Worm (Caenorhabditis elegans): ENCODE data around the gene best-1.
A peak's percentile ranks its signal among the peaks of the same experiment; 100 is the strongest.

Gene best-1

DNA sequence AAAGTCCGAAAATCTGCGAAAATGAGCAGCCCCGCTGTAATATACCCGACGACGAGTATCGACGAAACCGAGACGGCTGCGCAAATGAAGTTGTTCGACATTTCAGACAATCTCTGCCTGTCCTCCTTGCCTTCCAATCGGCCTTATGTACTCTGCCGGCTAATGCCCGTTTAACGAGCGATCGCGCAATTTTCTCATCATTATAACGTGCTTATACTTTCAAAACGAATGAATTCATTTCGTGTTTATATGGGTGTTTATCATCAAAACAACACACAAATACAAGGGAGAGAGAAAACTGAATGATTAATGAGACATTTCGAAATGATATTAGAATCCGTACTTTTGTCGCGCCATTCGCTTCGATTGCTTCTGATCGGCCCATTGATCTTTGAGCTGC lies 18.6 kb downstream of the best-1 start, which contains the start of gene col-132:
col-132 (minus strand) TSS at position 101 of the 400 bp plus-strand sequence.
- TF ChIP-seq klf-2 (GFP tag; conservative IDR thresholded peaks at IDR 0.05) (no peak), T22C8.4 (GFP tag; IDR thresholded peaks at IDR 0.05) (no peak), med-1 (GFP tag; optimal IDR thresholded peaks at IDR 0.05; ENCODE audit: insufficient read depth) (no peak), tab-1 (GFP tag; IDR thresholded peaks at IDR 0.05) (no peak), flt-1 (GFP tag; IDR thresholded peaks at IDR 0.05) (no peak), ztf-29 (GFP tag; IDR thresholded peaks at IDR 0.05) (no peak), ztf-23 (GFP tag; IDR thresholded peaks at IDR 0.05) (no peak), cog-1 (tag; optimal IDR thresholded peaks at IDR 0.05) (no peak), ref-1 (GFP tag; conservative IDR thresholded peaks at IDR 0.05) (no peak)

DNA sequence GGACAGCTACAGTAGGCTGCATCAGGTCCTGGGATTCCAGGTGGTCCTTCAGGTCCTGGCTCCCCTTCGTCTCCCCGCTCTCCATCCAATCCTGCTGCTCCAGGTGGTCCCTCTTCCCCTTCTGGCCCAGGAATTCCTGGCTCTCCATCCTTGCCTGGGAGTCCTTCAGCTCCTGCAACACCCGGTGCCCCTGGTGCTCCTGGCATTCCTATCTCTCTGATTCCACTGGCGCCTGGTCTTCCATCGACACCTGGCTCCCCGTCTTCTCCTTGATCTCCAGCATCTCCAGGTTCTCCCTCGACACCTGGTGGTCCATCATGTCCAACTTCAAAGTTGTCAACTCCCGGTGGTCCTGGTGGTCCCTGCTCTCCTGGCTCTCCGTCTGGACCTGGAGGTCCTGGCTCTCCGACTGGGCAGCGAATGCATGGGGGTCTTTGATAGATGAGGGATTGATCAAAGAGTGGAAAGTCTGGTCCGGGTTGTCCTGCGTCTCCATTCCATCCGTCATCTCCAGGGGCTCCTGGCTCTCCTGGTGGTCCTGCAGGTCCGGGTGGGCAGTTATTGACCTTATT lies 19.8 kb downstream of the best-1 start:
- TF ChIP-seq tab-1 (GFP tag; IDR thresholded peaks at IDR 0.05) = 0 out of 2 replicates have a peak, but pooled peaks have one; percentile 47
- no peak for TF ChIP-seq T22C8.4 (GFP tag; IDR thresholded peaks at IDR 0.05)

DNA sequence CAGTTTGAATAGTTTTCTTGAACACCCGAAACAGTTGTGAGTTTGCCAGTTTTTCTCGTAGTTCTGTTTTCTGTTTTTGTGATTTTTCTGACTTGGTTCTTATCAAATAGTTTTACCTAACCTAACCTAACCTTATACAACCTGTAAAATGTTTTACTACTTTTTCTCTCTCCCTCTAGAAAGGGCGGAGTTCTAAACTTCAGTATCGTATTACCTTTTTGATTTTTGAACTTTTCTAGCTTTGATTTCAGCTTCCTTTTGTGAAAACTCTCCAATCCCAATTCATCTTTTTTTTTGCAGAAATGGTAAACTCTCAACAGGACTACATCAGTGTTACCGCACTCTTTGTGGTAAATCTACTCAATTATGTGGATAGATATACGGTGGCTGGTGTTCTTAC lies 22.9 kb downstream of the best-1 start, which contains the start of gene spin-2:
spin-2 (plus strand) TSS at position 301 of the 400 bp plus-strand sequence.
- no peak for TF ChIP-seq klf-2 (GFP tag; conservative IDR thresholded peaks at IDR 0.05)
- no peak for TF ChIP-seq flt-1 (GFP tag; IDR thresholded peaks at IDR 0.05)
- TF ChIP-seq med-1 (GFP tag; optimal IDR thresholded peaks at IDR 0.05; ENCODE audit: insufficient read depth) = no peak
- no peak for TF ChIP-seq tab-1 (GFP tag; IDR thresholded peaks at IDR 0.05)

DNA sequence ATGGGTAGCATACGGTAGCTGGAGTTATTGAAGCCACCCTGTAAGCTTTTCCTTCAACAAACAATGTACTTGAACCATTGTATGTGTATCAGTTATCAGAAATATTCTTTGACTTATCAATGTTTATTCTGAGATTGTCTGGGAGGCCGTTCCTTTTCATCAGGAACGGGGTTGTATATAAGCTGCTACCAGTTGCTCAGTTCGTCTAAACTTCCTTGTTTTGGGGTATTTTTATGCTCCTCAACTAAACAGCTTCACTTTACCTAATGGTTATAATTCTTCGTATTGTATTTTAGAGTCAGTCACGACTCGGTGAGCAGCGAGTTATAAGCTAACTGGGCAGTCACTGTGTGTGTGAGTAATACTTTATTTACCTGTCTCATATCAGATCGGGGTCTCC lies 23.9 kb downstream of the best-1 start:
- TF ChIP-seq cog-1 (tag; optimal IDR thresholded peaks at IDR 0.05) (no peak), ztf-29 (GFP tag; IDR thresholded peaks at IDR 0.05) (no peak), T22C8.4 (GFP tag; IDR thresholded peaks at IDR 0.05) (no peak), ztf-23 (GFP tag; IDR thresholded peaks at IDR 0.05) (no peak), med-1 (GFP tag; optimal IDR thresholded peaks at IDR 0.05; ENCODE audit: insufficient read depth) (no peak), flt-1 (GFP tag; IDR thresholded peaks at IDR 0.05) (no peak), tab-1 (GFP tag; IDR thresholded peaks at IDR 0.05) (no peak), ref-1 (GFP tag; conservative IDR thresholded peaks at IDR 0.05) (no peak), klf-2 (GFP tag; conservative IDR thresholded peaks at IDR 0.05) (no peak)

DNA sequence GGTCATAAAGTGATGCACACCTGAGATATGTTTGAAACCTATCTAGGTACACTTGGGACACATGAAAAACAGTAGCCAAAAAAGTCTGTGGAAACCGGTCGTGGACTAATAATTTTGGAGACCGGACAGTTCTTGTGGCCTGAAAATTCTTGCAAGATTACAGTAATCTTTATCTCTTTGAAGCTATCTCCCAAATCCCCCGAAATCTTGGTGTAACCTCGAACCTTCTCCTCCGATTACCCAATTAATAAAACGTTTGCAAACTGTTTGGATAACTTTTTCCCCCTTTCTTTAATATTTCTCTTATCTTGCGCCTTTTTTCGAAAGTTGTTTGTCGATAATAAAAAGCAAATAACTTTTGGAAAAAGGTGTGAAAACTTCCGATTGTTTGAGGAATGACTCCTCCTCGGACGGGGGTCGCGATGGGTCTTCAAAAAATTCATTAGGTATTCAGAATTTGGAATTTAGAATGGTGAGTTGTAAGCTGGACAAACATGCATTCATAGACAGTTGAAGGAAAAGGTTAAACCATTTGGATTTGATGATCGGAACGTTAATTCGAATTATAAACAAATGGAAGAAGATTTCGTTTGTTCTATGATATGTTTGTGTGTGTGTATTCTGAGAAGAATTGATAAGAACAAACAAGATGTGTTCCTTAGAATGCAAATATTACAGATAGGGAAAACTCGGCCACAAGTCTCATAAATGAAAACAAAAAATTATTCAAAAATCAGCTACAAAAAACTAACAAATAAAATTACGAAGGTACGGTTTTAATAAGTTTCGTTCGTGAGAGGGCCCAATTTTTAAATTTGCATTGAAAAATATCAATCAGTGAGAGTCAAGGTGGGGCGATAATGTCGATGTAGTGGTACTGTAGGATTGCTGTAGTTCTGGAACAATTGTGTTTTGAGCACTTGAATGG lies 26.5 kb downstream of the best-1 start:
- TF ChIP-seq klf-2 (GFP tag; conservative IDR thresholded peaks at IDR 0.05) (no peak), ztf-29 (GFP tag; IDR thresholded peaks at IDR 0.05) (no peak), T22C8.4 (GFP tag; IDR thresholded peaks at IDR 0.05) (no peak), flt-1 (GFP tag; IDR thresholded peaks at IDR 0.05) (no peak), ztf-23 (GFP tag; IDR thresholded peaks at IDR 0.05) (no peak), tab-1 (GFP tag; IDR thresholded peaks at IDR 0.05) (no peak), med-1 (GFP tag; optimal IDR thresholded peaks at IDR 0.05; ENCODE audit: insufficient read depth) (no peak), ref-1 (GFP tag; conservative IDR thresholded peaks at IDR 0.05) (no peak), cog-1 (tag; optimal IDR thresholded peaks at IDR 0.05) (no peak)

DNA sequence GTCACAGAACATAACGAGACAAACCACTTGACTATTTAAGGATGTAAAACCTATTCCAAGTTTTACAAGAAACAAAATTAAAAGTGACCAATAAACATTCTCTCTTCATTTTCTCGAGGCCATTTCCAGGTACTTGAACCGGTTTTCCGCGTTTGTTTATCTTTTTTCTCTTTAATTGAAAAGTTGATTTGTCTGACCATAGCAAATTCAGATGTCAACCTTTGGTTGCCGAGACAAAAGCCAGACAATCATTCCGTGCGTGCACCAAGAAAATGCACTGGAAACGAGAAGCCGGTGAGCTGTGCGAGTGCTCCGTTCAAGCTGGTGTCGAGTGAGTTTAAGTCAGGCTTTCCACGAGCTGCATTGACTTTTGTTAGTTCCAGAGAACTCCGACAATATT lies 27.5 kb downstream of the best-1 start:
- TF ChIP-seq tab-1 (GFP tag; IDR thresholded peaks at IDR 0.05) = no peak
- no peak for TF ChIP-seq cog-1 (tag; optimal IDR thresholded peaks at IDR 0.05)
- no peak for TF ChIP-seq flt-1 (GFP tag; IDR thresholded peaks at IDR 0.05)

DNA sequence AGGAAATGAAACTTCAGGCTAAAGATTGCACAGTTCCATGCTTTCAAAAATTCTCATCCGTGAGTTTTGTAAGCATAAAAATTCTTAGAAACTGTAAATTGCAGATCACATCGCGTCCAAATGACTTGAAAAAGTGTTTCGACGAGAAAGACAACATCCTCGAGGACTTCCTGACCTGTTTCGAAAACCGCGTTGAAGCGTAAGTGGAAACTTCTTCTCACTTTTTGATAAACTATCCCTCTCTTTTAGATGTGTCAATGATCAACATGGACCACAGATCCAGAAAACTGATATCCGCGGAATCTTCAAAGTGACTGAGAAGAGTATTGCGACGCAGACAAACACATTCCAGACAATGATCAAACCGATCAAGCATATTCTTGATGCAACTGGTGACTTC lies 28.7 kb downstream of the best-1 start:
- TF ChIP-seq flt-1 (GFP tag; IDR thresholded peaks at IDR 0.05) (no peak), cog-1 (tag; optimal IDR thresholded peaks at IDR 0.05) (no peak), tab-1 (GFP tag; IDR thresholded peaks at IDR 0.05) (no peak), klf-2 (GFP tag; conservative IDR thresholded peaks at IDR 0.05) (no peak), ztf-29 (GFP tag; IDR thresholded peaks at IDR 0.05) (no peak), T22C8.4 (GFP tag; IDR thresholded peaks at IDR 0.05) (no peak), ref-1 (GFP tag; conservative IDR thresholded peaks at IDR 0.05) (no peak), med-1 (GFP tag; optimal IDR thresholded peaks at IDR 0.05; ENCODE audit: insufficient read depth) (no peak), ztf-23 (GFP tag; IDR thresholded peaks at IDR 0.05) (no peak)

DNA sequence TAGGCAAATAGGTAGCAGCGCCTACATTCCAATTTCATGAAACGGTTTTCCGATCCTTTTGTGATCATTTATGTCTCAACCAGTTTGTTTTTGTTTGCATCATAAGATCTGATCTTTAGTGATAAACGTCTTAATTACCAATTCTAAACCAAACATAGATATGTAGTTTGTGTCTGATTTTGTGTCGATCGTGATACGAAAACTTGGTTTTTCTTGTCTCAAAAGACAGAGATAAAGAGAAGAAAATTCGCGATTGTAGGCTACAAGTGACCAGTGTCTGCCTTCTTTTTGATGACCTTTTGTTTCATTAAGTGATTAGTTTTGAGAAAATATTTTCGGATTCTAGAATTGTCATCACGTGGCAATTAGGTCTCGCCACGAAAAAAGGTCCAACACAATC lies 29.4 kb downstream of the best-1 start:
- TF ChIP-seq T22C8.4 (GFP tag; IDR thresholded peaks at IDR 0.05) (no peak), flt-1 (GFP tag; IDR thresholded peaks at IDR 0.05) (no peak), tab-1 (GFP tag; IDR thresholded peaks at IDR 0.05) (no peak), ztf-29 (GFP tag; IDR thresholded peaks at IDR 0.05) (no peak), cog-1 (tag; optimal IDR thresholded peaks at IDR 0.05) (no peak), med-1 (GFP tag; optimal IDR thresholded peaks at IDR 0.05; ENCODE audit: insufficient read depth) (no peak), ztf-23 (GFP tag; IDR thresholded peaks at IDR 0.05) (no peak), klf-2 (GFP tag; conservative IDR thresholded peaks at IDR 0.05) (no peak), ref-1 (GFP tag; conservative IDR thresholded peaks at IDR 0.05) (no peak)

DNA sequence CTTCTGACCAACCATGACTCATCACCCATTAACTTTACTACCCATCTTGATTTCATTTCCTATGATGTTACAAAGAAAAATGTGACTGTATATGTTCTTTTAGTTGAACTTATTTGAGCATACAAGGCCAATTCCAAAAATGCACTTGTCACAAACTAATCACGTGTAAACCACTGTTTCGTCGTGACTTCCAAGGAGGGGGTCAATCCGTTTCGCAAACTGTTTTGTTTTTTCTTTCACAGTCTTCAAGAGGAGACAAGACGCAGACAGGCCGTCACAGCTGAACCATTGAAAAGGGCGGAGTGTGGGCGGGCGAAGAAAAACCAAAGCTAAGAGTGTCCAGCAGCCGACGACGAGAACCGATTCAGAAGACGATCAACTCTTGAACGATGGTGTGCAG lies 30.5 kb downstream of the best-1 start, which contains the start of gene C39E9.8:
C39E9.8 (plus strand) TSS at position 328 of the 400 bp plus-strand sequence.
- TF ChIP-seq ref-1 (GFP tag; conservative IDR thresholded peaks at IDR 0.05) = no peak
- no peak for TF ChIP-seq med-1 (GFP tag; optimal IDR thresholded peaks at IDR 0.05; ENCODE audit: insufficient read depth)
- no peak for TF ChIP-seq klf-2 (GFP tag; conservative IDR thresholded peaks at IDR 0.05)
- TF ChIP-seq cog-1 (tag; optimal IDR thresholded peaks at IDR 0.05) = no peak
- no peak for TF ChIP-seq ztf-29 (GFP tag; IDR thresholded peaks at IDR 0.05)
- TF ChIP-seq tab-1 (GFP tag; IDR thresholded peaks at IDR 0.05) = no peak
- TF ChIP-seq ztf-23 (GFP tag; IDR thresholded peaks at IDR 0.05) = no peak

DNA sequence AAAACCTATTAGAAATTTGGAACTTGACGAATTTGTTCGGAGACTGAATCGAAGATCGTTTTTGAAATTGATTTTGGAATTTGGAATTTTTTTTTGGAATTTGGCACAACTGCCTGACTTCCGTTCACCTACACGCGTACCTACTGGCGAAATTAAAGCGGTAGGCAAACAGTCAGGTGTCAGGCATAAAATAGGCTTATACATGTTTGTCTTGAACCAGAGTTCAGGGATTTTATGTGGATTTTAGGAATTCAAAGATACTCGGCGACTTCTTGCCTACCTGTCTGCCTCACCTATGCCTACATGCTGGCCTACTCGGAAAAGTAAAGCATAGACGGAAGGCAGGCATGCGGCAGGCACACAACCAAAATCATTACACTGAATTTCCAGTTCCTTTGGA lies 31.2 kb downstream of the best-1 start:
- TF ChIP-seq tab-1 (GFP tag; IDR thresholded peaks at IDR 0.05) (no peak), ztf-23 (GFP tag; IDR thresholded peaks at IDR 0.05) (no peak), cog-1 (tag; optimal IDR thresholded peaks at IDR 0.05) (no peak), T22C8.4 (GFP tag; IDR thresholded peaks at IDR 0.05) (no peak), klf-2 (GFP tag; conservative IDR thresholded peaks at IDR 0.05) (no peak), ztf-29 (GFP tag; IDR thresholded peaks at IDR 0.05) (no peak), flt-1 (GFP tag; IDR thresholded peaks at IDR 0.05) (no peak), ref-1 (GFP tag; conservative IDR thresholded peaks at IDR 0.05) (no peak), med-1 (GFP tag; optimal IDR thresholded peaks at IDR 0.05; ENCODE audit: insufficient read depth) (no peak)
